Worm (Caenorhabditis elegans) whole organism, early embryonic: ENCODE data around the gene pak-2.

Source experiments
- ceh-13 ChIP-seq: fragments of 200-800 bp; sonication (Bioruptor generic); optimal IDR thresholded peaks from 2 replicates; lab custom pipeline; 2018; ENCODE audit warnings: mild to moderate bottlenecking, missing genetic modification characterization, missing compliant biosample characterization
- hmbx-1 ChIP-seq: sonication (generic microtip); optimal IDR thresholded peaks from 2 replicates; lab custom pipeline; 2016; ENCODE audit warnings: mild to moderate bottlenecking, missing genetic modification characterization, missing compliant biosample characterization

The pak-2 gene

ce11 chrV:10991789-10992188 is 47.4 kb downstream of the pak-2 start, which contains the start of gene frpr-9:
TSS of gene frpr-9 (plus strand) at chrV:10992089.
- TF ChIP-seq hmbx-1 (no peak), ceh-13 (GFP tag; lab: Kevin White, UChicago) (no peak)
